Fruit fly (Drosophila melanogaster): Measurements from ENCODE around the gene CG43861.

CG43861 gene

DNA sequence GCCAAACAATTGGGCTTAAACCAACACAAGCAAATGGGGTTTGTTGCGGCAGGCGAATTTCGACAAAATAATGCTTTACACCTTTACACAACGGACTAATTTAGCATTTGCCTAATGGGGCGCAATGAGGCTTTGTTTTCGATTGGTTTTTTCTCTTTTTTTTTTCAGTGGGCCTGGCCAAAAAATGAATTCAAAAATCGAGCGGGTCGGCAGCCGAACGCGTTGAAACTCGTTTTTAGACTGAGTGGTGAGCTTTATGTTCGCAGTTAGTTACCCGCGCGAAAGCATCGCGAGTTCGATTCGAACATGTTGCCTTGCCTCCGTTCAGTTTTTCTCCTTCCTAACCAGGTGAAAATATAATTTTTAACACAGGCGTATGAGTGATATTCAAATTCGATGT lies at the start of gene CG43861:
Gene CG43861, minus strand, starts transcription at position 228 of the 400 bp plus-strand sequence.
- TF ChIP-seq Myc (optimal IDR thresholded peaks at IDR 0.05) (no peak), psq (optimal IDR thresholded peaks at IDR 0.05) (no peak), insv (optimal IDR thresholded peaks at IDR 0.05) (no peak), ttk (optimal IDR thresholded peaks at IDR 0.05) (no peak), Sin3A (optimal IDR thresholded peaks at IDR 0.05) (no peak), h (optimal IDR thresholded peaks at IDR 0.05) (no peak)

DNA sequence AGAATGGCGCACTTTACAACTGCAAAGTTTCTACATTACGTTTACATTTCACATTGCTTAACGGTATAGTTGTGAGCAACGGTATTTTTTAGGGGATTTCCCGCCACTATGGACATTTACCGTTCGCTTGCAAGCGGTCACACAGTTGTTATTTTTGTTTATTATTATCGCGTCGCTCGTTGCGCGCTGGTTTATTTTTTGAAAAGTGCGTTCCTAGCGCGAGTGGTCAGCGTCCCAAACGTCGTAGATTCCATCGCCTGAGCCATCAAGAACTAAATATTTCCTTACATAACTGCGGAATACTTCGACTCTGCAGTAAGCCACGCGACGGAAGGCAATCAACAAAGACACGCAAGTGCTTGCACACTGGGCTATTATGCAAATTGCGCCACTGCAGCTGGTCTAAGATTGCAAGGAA lies 49.2 kb upstream of the CG43861 start, which contains the start of gene bwa:
Gene bwa, plus strand, starts transcription at position 159 of the 418 bp plus-strand sequence.
- no peak for TF ChIP-seq ttk (optimal IDR thresholded peaks at IDR 0.05)
- no peak for TF ChIP-seq insv (optimal IDR thresholded peaks at IDR 0.05)
- no peak for TF ChIP-seq Sin3A (optimal IDR thresholded peaks at IDR 0.05)
- no peak for TF ChIP-seq h (optimal IDR thresholded peaks at IDR 0.05)
- no peak for TF ChIP-seq Myc (optimal IDR thresholded peaks at IDR 0.05)
- TF ChIP-seq psq (optimal IDR thresholded peaks at IDR 0.05) = no peak

DNA sequence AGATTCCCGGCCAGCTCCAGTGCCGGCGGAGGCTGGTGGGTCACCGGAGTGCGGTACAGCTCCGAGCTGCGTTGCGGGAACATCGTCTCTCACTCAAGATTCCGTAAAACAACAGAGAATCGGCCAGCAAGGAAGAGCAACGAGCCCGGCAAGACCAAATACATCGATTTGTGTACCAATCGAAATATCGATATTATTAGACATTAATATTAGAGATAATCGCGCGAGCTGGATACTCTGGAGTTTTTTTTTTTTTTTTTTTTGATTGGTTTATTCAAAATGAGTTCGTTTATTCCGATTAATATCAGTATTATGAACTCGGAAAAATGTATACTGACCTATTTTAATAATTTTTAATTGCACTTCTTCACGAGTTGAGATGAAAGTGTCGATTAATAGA lies 48.4 kb upstream of the CG43861 start, which contains the start of gene vls:
Gene vls, minus strand, starts transcription at position 164 of the 400 bp plus-strand sequence.
- TF ChIP-seq insv (optimal IDR thresholded peaks at IDR 0.05) = no peak
- TF ChIP-seq Sin3A (optimal IDR thresholded peaks at IDR 0.05) = no peak
- TF ChIP-seq psq (optimal IDR thresholded peaks at IDR 0.05) = no peak
- no peak for TF ChIP-seq h (optimal IDR thresholded peaks at IDR 0.05)
- TF ChIP-seq Myc (optimal IDR thresholded peaks at IDR 0.05) = no peak
- no peak for TF ChIP-seq ttk (optimal IDR thresholded peaks at IDR 0.05)

DNA sequence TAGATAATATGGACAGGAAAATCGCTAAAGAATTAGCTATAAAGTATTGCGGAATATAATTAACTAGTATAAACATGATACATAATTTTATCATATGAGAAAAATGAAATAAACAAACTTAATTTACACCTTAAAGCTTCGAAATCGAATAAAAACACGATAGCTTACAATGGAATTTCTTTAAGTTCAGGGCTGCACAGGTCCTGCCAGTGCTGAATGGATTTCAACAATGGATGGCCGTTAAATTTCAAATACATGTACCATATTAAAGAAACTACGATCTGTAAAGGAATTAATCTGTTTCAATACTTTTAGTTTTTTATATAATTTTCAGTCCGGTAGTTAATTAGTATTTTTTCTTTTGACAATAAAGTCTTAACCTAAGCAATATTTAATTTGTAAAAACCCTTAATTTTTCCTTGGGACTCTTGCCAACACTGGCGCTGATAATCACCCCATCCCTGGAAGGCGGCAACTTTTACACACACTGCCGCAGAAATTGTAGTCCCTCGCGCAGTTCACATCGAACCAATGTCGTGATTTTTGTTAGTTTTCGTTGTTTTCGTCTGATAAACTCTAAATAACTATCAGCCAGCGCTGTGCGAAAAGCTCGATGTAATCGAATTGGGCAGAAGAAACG lies 44.1 kb upstream of the CG43861 start, which contains the start of the genes barr and lok:
Gene barr, minus strand, starts transcription at position 353 of the 640 bp plus-strand sequence.
Gene lok, plus strand, starts transcription at position 405 of the 640 bp plus-strand sequence.
- TF ChIP-seq Myc (optimal IDR thresholded peaks at IDR 0.05) (no peak), psq (optimal IDR thresholded peaks at IDR 0.05) (no peak)

DNA sequence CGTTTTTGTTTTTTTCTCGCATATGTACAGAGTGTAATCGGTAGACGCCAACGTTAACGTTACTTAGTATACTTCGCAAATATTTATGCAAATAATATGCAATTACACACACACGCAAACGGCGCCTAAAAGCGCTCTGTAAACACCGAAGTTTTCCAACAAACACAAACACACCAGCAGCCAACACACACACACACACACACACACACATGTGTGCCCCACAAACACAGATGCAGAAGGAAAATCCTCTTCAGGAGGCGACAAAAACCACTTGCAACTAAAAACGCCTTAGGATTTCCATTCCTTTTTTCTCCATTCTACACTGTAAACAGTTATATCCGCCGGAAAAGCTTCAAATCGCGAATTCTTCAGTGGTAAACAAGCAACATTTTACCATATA lies 40.3 kb upstream of the CG43861 start:
- TF ChIP-seq Sin3A (optimal IDR thresholded peaks at IDR 0.05) (no peak), psq (optimal IDR thresholded peaks at IDR 0.05) (no peak), insv (optimal IDR thresholded peaks at IDR 0.05) (no peak), h (optimal IDR thresholded peaks at IDR 0.05) (no peak), Myc (optimal IDR thresholded peaks at IDR 0.05) (no peak), ttk (optimal IDR thresholded peaks at IDR 0.05) (no peak)

DNA sequence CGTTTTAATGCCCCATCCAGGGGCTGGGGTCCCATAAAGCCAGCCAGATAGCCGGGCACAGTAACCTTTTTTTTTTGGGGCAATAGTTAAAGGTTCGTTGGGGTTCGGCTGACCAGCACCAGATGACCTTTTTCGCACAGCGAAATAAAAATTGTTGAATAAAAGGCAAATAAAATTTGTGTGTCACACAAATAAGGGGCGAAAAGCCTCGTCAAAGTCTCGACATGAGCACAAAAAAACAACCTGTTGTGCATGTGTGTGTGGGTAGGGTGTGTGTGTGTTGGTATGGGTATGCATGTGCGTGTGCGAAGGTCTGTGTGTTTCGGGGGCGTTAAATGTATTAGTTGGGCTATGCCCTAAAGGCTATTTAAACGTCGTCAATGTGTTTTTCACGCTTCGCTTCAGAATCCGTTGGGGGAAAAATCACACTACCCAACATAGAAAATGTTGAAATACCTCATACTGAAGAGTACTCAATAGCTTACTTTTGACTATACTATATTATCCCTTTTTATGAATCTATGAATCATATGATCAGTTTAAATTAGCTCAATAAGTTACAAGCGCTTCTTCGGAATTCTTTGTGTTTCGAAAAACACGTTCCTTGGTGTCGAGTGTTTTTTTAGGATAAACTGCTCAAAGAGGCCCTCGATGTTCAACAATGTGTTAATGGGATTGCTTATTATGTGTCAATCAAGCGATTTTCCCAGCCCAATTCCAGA lies 34.3 kb upstream of the CG43861 start:
- no peak for TF ChIP-seq Myc (optimal IDR thresholded peaks at IDR 0.05)
- TF ChIP-seq h (optimal IDR thresholded peaks at IDR 0.05) = no peak
- no peak for TF ChIP-seq Sin3A (optimal IDR thresholded peaks at IDR 0.05)
- TF ChIP-seq ttk (optimal IDR thresholded peaks at IDR 0.05) = no peak
- no peak for TF ChIP-seq psq (optimal IDR thresholded peaks at IDR 0.05)
- TF ChIP-seq insv (optimal IDR thresholded peaks at IDR 0.05) = no peak

DNA sequence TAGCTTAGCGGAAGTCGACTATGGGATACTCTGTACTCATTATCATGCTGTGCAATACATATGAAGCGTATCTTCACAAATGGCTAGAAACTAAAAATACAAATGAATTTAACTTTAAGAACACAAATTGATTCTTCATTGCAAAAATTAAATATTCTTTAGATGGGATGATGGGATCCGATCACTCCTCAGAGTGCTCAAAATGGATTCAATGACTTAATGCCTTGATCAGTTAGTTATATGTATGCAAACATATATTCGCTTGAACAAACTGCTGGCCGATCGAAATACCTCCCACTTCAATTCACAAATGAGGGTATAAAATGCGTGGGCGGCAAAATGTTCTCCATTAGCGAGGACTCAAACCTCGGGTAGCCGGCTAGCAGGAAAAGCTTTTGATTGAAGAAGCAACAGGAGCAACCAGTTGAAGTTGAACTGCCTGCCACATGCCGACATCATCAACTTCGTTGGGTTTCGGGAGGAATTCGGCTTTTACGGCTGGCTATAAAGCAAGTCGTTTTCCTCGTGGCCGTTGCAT lies 10.4 kb upstream of the CG43861 start, which contains the start of gene sNPF:
Gene sNPF, plus strand, starts transcription at position 534 of the 538 bp plus-strand sequence.
- TF ChIP-seq h (optimal IDR thresholded peaks at IDR 0.05) = no peak
- no peak for TF ChIP-seq psq (optimal IDR thresholded peaks at IDR 0.05)
- no peak for TF ChIP-seq Myc (optimal IDR thresholded peaks at IDR 0.05)
- no peak for TF ChIP-seq Sin3A (optimal IDR thresholded peaks at IDR 0.05)
- no peak for TF ChIP-seq ttk (optimal IDR thresholded peaks at IDR 0.05)
- TF ChIP-seq insv (optimal IDR thresholded peaks at IDR 0.05) = no peak

DNA sequence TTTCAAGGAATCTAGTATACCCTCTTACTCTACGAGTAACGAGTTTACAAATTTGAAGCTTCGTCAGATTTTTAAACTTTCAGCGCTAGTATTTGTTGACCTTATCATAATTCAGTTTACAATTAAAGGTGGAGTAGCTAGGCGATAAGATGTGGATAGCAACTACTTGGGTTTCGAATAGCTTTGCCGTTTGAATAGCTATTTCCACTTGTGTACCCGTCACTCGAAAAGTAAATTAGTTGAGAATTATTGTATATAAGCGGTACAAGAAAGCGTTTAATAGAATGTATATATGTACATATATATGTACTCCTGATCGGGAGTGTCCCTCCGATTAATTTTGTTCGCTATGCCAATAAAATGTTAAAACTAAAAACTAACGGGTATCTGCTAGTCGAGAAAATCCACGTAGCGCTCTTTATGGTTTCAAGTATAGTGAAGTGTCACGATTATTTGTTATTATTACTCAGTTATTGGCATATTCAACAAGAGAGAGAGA lies 9.3 kb upstream of the CG43861 start:
- TF ChIP-seq psq (optimal IDR thresholded peaks at IDR 0.05) (no peak), ttk (optimal IDR thresholded peaks at IDR 0.05) (no peak)

DNA sequence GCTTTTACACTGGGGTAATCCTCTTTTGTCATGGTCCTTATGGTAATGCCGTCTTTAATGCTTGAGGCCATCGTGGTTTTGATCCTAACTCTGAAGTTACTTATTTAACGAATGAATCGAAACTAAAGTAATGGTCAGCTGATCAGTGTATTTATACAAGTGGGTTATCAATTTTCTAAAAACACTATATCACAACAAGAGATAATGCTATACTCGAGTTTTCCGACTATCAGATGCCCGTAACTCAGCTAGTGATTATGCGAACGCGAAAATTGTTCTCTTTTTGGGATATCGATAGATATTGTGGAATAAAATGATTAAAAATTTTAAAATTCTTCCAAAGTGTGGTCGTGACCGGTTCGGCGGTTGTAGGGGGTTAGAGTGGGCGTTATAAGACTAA lies 8.6 kb upstream of the CG43861 start, which contains the start of gene AANATL3:
Gene AANATL3, minus strand, starts transcription at position 101 of the 400 bp plus-strand sequence.
- TF ChIP-seq Sin3A (optimal IDR thresholded peaks at IDR 0.05) (no peak), psq (optimal IDR thresholded peaks at IDR 0.05) (no peak), insv (optimal IDR thresholded peaks at IDR 0.05) (no peak), ttk (optimal IDR thresholded peaks at IDR 0.05) (no peak), h (optimal IDR thresholded peaks at IDR 0.05) (no peak), Myc (optimal IDR thresholded peaks at IDR 0.05) (no peak)

DNA sequence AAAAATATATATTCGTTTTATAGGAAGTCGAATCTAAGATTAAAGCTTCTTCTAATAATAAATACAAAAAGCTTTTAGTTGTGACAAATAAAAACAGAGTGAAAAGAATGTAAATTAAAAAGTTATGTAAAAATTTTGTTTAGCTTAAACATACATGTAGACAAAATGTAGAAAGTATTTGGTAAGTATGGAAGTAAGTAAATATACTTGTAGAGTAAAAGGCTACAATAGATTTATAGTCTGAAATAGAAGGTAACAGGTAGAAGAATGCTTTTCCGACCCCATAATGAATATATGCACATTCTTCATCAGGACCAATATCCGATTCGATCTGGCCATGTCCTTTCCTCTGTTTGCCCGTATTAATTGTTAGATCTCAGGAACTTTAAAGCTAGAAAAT lies 7.3 kb upstream of the CG43861 start:
- TF ChIP-seq Sin3A (optimal IDR thresholded peaks at IDR 0.05) (no peak), psq (optimal IDR thresholded peaks at IDR 0.05) (no peak), h (optimal IDR thresholded peaks at IDR 0.05) (no peak), ttk (optimal IDR thresholded peaks at IDR 0.05) (no peak), insv (optimal IDR thresholded peaks at IDR 0.05) (no peak)

DNA sequence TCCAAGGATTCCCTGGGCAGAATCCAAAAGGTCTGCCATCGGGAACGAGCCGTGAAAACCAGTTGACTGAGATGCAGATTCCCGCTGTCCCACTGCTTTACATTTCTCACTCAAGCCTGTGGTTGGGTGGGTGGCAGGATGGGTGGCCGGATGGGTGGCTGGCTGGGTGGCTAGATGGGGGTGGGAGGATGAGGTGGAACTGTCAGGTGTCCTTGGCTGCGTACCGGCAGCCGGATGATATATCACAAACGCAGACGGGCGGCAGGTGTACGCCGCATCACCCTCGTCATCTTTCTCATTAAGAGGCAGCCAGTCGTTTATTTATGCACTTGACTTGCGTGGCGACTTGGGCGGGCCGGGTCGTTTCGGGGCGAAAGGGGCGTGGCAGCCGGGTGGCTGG lies 3.0 kb upstream of the CG43861 start:
- TF ChIP-seq h (optimal IDR thresholded peaks at IDR 0.05) (no peak), Sin3A (optimal IDR thresholded peaks at IDR 0.05) (no peak), psq (optimal IDR thresholded peaks at IDR 0.05) (no peak), insv (optimal IDR thresholded peaks at IDR 0.05) (no peak), ttk (optimal IDR thresholded peaks at IDR 0.05) (no peak), Myc (optimal IDR thresholded peaks at IDR 0.05) (no peak)

DNA sequence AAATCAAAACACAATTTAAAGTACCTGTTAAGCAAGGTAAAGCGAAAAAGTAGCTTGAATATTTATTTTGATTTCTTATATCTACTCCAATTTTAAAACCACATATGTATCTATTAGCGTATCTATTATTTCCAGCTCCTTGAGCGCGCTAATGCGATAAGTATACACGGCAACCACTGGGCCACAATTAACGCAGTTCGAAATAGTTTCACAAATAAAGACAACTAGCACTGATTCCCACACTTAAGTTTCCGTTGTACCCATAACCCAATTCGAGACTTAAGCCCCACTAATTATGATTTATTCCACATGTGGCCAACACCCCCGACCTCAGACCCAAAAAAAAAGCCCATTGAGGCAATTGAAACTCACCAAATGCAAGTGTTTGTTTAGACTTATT lies 634 bp downstream of the CG43861 start:
- no peak for TF ChIP-seq Sin3A (optimal IDR thresholded peaks at IDR 0.05)
- TF ChIP-seq Myc (optimal IDR thresholded peaks at IDR 0.05) = no peak
- TF ChIP-seq h (optimal IDR thresholded peaks at IDR 0.05) = no peak
- no peak for TF ChIP-seq psq (optimal IDR thresholded peaks at IDR 0.05)
- TF ChIP-seq insv (optimal IDR thresholded peaks at IDR 0.05) = no peak
- no peak for TF ChIP-seq ttk (optimal IDR thresholded peaks at IDR 0.05)

All from Kc167 (cell line).